Worm (Caenorhabditis elegans): Measurements from ENCODE around the gene Y116A8C.24.

Y116A8C.24 gene

DNA sequence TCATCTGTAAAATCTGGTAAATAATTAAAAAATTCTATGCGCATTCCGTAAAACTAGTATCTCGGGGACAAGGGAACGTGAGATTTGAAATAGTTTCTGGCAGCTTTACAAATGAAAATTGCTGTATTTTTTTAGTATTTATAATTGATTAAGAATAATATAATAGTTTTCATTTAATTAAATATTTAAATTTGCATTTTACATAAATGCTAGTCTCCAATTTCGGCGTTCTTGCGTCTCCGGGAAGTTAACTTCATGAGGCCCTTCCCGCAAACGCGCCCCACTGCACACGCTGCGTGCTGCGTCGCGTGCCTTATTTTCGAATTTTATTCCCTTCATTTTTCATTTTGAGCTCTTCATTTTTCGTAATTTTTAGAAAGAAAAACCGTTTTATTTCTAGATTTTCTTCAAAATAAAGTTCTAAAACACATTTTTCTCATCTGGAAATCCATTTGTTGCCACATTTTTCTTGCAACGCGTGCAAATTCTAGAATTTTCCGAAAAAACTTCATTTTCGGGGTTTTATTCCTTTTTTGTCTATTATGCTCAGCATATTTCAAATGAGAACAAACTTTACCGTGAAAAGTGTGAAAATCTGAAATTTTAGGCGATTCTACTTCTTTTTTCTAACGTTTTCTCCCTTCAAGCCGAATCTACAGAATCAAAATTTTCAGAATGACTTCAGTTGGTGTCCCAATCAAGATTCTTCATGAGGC lies 16.9 kb upstream of the Y116A8C.24 start, which contains the start of the genes snx-13 and snr-1 (continued):
- TF ChIP-seq egrh-3 (GFP tag; IDR thresholded peaks at IDR 0.05) (peak; percentile 50; the same call in 1 of the 2 replicates), snpc-3.4 (tag; optimal IDR thresholded peaks at IDR 0.05) (peak; percentile 57), Y79H2A.3 (GFP tag; conservative IDR thresholded peaks at IDR 0.05) (peak; percentile 82; the same call in 1 of the 2 replicates), efl-1 (GFP tag; optimal IDR thresholded peaks at IDR 0.05) (peak; percentile 16), B0261.1 (tag; optimal IDR thresholded peaks at IDR 0.05) (peak; percentile 20), akir-1 (GFP tag; optimal IDR thresholded peaks at IDR 0.05) (peak; percentile 31), athp-1 (tag; optimal IDR thresholded peaks at IDR 0.05) (peak; percentile 82), lin-26 (GFP tag; IDR thresholded peaks at IDR 0.05) (no peak), snpc-4 (GFP tag; optimal IDR thresholded peaks at IDR 0.05) (peak; percentile 73), snpc-4 (tag; optimal IDR thresholded peaks at IDR 0.05) (peak; percentile 36 to 91 (median 73)), lin-35 (GFP tag; optimal IDR thresholded peaks at IDR 0.05) (peak in 1 of 3 experiments; percentile 64), F37B4.10 (GFP tag; IDR thresholded peaks at IDR 0.05) (no peak), dox-1 (GFP tag; IDR thresholded peaks at IDR 0.05) (peak; percentile 91), aptf-2 (GFP tag; conservative IDR thresholded peaks at IDR 0.05) (peak; percentile 80), snpc-1.1 (tag; optimal IDR thresholded peaks at IDR 0.05; ENCODE audit: insufficient read depth) (peak; percentile 4), mcd-1 (GFP tag; IDR thresholded peaks at IDR 0.05) (peak; percentile 96), pbrm-1 (GFP tag; IDR thresholded peaks at IDR 0.05) (peak; percentile 78), madf-10 (tag; optimal IDR thresholded peaks at IDR 0.05) (peak; percentile 76), ceh-27 (GFP tag; optimal IDR thresholded peaks at IDR 0.05) (peak; percentile 81), madf-6 (GFP tag; IDR thresholded peaks at IDR 0.05) (peak; percentile 54), lsl-1 (GFP tag; optimal IDR thresholded peaks at IDR 0.05) (peak; percentile 49), F33H1.4 (GFP tag; IDR thresholded peaks at IDR 0.05) (0 out of 2 replicates have a peak, but pooled peaks have one; percentile 18), tbp1 (GFP tag; optimal IDR thresholded peaks at IDR 0.05) (peak; percentile 71), nfya-1 (tag; optimal IDR thresholded peaks at IDR 0.05; ENCODE audit: borderline replicate concordance, insufficient read depth) (no peak), K12H6.12 (tag; optimal IDR thresholded peaks at IDR 0.05) (peak; percentile 86), hmg-1.2 (GFP tag; IDR thresholded peaks at IDR 0.05) (peak; percentile 52; the same call in 1 of the 2 replicates), ztf-28 (GFP tag; IDR thresholded peaks at IDR 0.05) (peak; percentile 91; the same call in 1 of the 2 replicates), cebp-1 (GFP tag; IDR thresholded peaks at IDR 0.05) (peak; percentile 43; the same call in 1 of the 2 replicates), cebp-1 (tag; optimal IDR thresholded peaks at IDR 0.05) (peak; percentile 67), hlh-12 (tag; optimal IDR thresholded peaks at IDR 0.05) (no peak), ZK185.1 (tag; optimal IDR thresholded peaks at IDR 0.05; ENCODE audit: poor library complexity, severe bottlenecking) (peak; percentile 55), ztf-18 (tag; optimal IDR thresholded peaks at IDR 0.05) (peak; percentile 70), D2030.7 (GFP tag; IDR thresholded peaks at IDR 0.05) (peak; percentile 91), F23B12.7 (tag; optimal IDR thresholded peaks at IDR 0.05; ENCODE audit: insufficient read depth) (peak; percentile 18), hrde-1 (tag; optimal IDR thresholded peaks at IDR 0.05; ENCODE audit: borderline replicate concordance) (peak; percentile 42), F39B2.1 (GFP tag; IDR thresholded peaks at IDR 0.05) (no peak), B0019.2 (GFP tag; conservative IDR thresholded peaks at IDR 0.05) (0 out of 2 replicates have a peak, but pooled peaks have one; percentile 12), nhr-90 (tag; optimal IDR thresholded peaks at IDR 0.05) (no peak), ceh-100 (GFP tag; IDR thresholded peaks at IDR 0.05) (peak; percentile 99), T26A5.8 (tag; optimal IDR thresholded peaks at IDR 0.05) (no peak), snpc-1.3 (tag; optimal IDR thresholded peaks at IDR 0.05; ENCODE audit: insufficient read depth) (peak; percentile 22), nfyb-1 (GFP tag; IDR thresholded peaks at IDR 0.05) (peak; percentile 57; the same call in 1 of the 2 replicates), Y95B8A.8 (GFP tag; IDR thresholded peaks at IDR 0.05) (peak; percentile 63; the same call in 1 of the 2 replicates), hlh-26 (GFP tag; conservative IDR thresholded peaks at IDR 0.05) (no peak), bed-2 (GFP tag; IDR thresholded peaks at IDR 0.05) (peak; percentile 77)
